Worm (Caenorhabditis elegans) whole organism, late embryonic: ENCODE results near the gene ttr-50.

Source experiments
- C08G9.2 ChIP-seq: sonication (generic microtip); optimal IDR thresholded peaks from 2 replicates; lab custom pipeline; 2016; ENCODE audit warnings: mild to moderate bottlenecking, missing genetic modification characterization, moderate library complexity, missing compliant biosample characterization
- C38D4.7 ChIP-seq: fragments of 200-800 bp; sonication (Bioruptor generic); optimal IDR thresholded peaks from 2 replicates; lab custom pipeline; 2018; ENCODE audit warnings: mild to moderate bottlenecking, missing genetic modification characterization, moderate library complexity, missing compliant biosample characterization
- T23F11.4 ChIP-seq: fragments of 200-800 bp; sonication (Bioruptor generic); optimal IDR thresholded peaks from 2 replicates; lab custom pipeline; 2018; ENCODE audit warnings: mild to moderate bottlenecking, missing genetic modification characterization, missing compliant biosample characterization
- ahr-1 ChIP-seq: sonication (generic microtip); optimal IDR thresholded peaks from 2 replicates; lab custom pipeline; 2016; ENCODE audit warnings: missing genetic modification characterization, missing compliant biosample characterization
- ama-1 ChIP-seq: fragments of 150-350 bp; optimal IDR thresholded peaks from 2 replicates; lab custom pipeline; 2014
- ceh-14 ChIP-seq: sonication (generic microtip); optimal IDR thresholded peaks from 2 replicates; lab custom pipeline; 2016; ENCODE audit warnings: missing genotype, missing genetic modification characterization, missing compliant biosample characterization
- ceh-18 ChIP-seq: sonication (generic microtip); optimal IDR thresholded peaks from 2 replicates; lab custom pipeline; 2016; ENCODE audit warnings: missing genetic modification characterization, missing compliant biosample characterization
- ceh-19 ChIP-seq: fragments of 200-800 bp; sonication (Bioruptor generic); optimal IDR thresholded peaks from 2 replicates; lab custom pipeline; 2018; ENCODE audit warnings: mild to moderate bottlenecking, missing genetic modification characterization, missing compliant biosample characterization
- ceh-2 ChIP-seq: sonication (generic microtip); optimal IDR thresholded peaks from 2 replicates; lab custom pipeline; 2016; ENCODE audit warnings: missing genotype, missing genetic modification characterization, missing compliant biosample characterization
- ceh-24 ChIP-seq: sonication (generic microtip); optimal IDR thresholded peaks from 2 replicates; lab custom pipeline; 2016; ENCODE audit warnings: mild to moderate bottlenecking, missing genetic modification characterization, missing compliant biosample characterization
- ceh-31 ChIP-seq: sonication (generic microtip); optimal IDR thresholded peaks from 2 replicates; lab custom pipeline; 2016; ENCODE audit warnings: missing genetic modification characterization, missing compliant biosample characterization
- ceh-34 ChIP-seq: sonication (generic microtip); optimal IDR thresholded peaks from 2 replicates; lab custom pipeline; 2016; ENCODE audit warnings: mild to moderate bottlenecking, missing genetic modification characterization, missing compliant biosample characterization
- ceh-45 ChIP-seq: fragments of 200-800 bp; sonication (Bioruptor generic); IDR thresholded peaks from 2 replicates; pipeline ENCODE4 v1.3.6; 2022; ENCODE audit warnings: missing genetic modification reagents, missing genetic modification characterization, missing compliant biosample characterization
- ceh-48 ChIP-seq: sonication (generic microtip); optimal IDR thresholded peaks from 2 replicates; lab custom pipeline; 2016; ENCODE audit warnings: missing genetic modification characterization, inconsistent platforms, missing compliant biosample characterization
- ceh-6 ChIP-seq: fragments of 200-800 bp; sonication (Bioruptor generic); optimal IDR thresholded peaks from 2 replicates; lab custom pipeline; 2018; ENCODE audit warnings: mild to moderate bottlenecking, missing genetic modification characterization, missing compliant biosample characterization
- che-1 ChIP-seq: sonication (generic microtip); optimal IDR thresholded peaks from 2 replicates; lab custom pipeline; 2016; ENCODE audit warnings: mild to moderate bottlenecking, missing genetic modification characterization, missing compliant biosample characterization
- dmd-4 ChIP-seq: sonication (generic microtip); optimal IDR thresholded peaks from 2 replicates; lab custom pipeline; 2016; ENCODE audit warnings: borderline replicate concordance, missing genetic modification characterization, missing compliant biosample characterization
- dve-1 ChIP-seq: sonication (generic microtip); optimal IDR thresholded peaks from 2 replicates; lab custom pipeline; 2017; ENCODE audit warnings: antibody characterized with exemption, mild to moderate bottlenecking, missing genetic modification characterization, missing compliant biosample characterization
- eyg-1 ChIP-seq: sonication (generic microtip); optimal IDR thresholded peaks from 2 replicates; lab custom pipeline; 2016; ENCODE audit warnings: missing genotype, missing genetic modification characterization, missing compliant biosample characterization
- fax-1 ChIP-seq: sonication (generic microtip); optimal IDR thresholded peaks from 2 replicates; lab custom pipeline; 2016; ENCODE audit warnings: missing genotype, missing genetic modification characterization, missing compliant biosample characterization
- fkh-10 ChIP-seq: fragments of 150-350 bp; optimal IDR thresholded peaks from 2 replicates; lab custom pipeline; 2014; ENCODE audit warnings: missing biosample characterization, missing genetic modification reagents, missing genetic modification characterization
- fkh-6 ChIP-seq: sonication (generic microtip); optimal IDR thresholded peaks from 2 replicates; lab custom pipeline; 2016; ENCODE audit warnings: missing genetic modification characterization, missing compliant biosample characterization
- hlh-13 ChIP-seq: fragments of 200-800 bp; sonication (Bioruptor generic); optimal IDR thresholded peaks from 2 replicates; lab custom pipeline; 2018; ENCODE audit warnings: mild to moderate bottlenecking, missing genetic modification characterization, missing compliant biosample characterization
- hlh-15 ChIP-seq: sonication (generic microtip); optimal IDR thresholded peaks from 2 replicates; lab custom pipeline; 2016; ENCODE audit warnings: missing genetic modification characterization, missing compliant biosample characterization
- hlh-30 ChIP-seq: sonication (generic microtip); optimal IDR thresholded peaks from 2 replicates; lab custom pipeline; 2017; ENCODE audit warnings: antibody characterized with exemption, missing genetic modification characterization, missing compliant biosample characterization; ENCODE audit not compliant: insufficient read depth
- hlh-6 ChIP-seq: sonication (generic microtip); optimal IDR thresholded peaks from 2 replicates; lab custom pipeline; 2016; ENCODE audit warnings: missing genotype, missing genetic modification characterization, missing compliant biosample characterization
- lim-6 ChIP-seq: sonication (generic microtip); optimal IDR thresholded peaks from 2 replicates; lab custom pipeline; 2016; ENCODE audit warnings: missing genetic modification characterization, missing compliant biosample characterization
- lin-11 ChIP-seq: fragments of 200-800 bp; sonication (Bioruptor generic); optimal IDR thresholded peaks from 2 replicates; lab custom pipeline; 2018; ENCODE audit warnings: mild to moderate bottlenecking, missing genetic modification characterization, missing compliant biosample characterization
- mec-3 ChIP-seq: sonication (generic microtip); optimal IDR thresholded peaks from 2 replicates; lab custom pipeline; 2016; ENCODE audit warnings: borderline replicate concordance, missing genetic modification characterization, missing compliant biosample characterization
- nfya-1 ChIP-seq: sonication (generic microtip); optimal IDR thresholded peaks from 2 replicates; lab custom pipeline; 2017; ENCODE audit warnings: missing genetic modification characterization, mild to moderate bottlenecking, missing compliant biosample characterization, antibody characterized with exemption, moderate library complexity
- nhr-11 ChIP-seq: fragments of 150-350 bp; optimal IDR thresholded peaks from 2 replicates; lab custom pipeline; 2014; ENCODE audit warnings: missing biosample characterization, missing genetic modification characterization
- nhr-232 ChIP-seq: sonication (generic microtip); optimal IDR thresholded peaks from 2 replicates; lab custom pipeline; 2016; ENCODE audit warnings: missing genetic modification characterization, missing compliant biosample characterization
- npax-4 ChIP-seq: sonication (generic microtip); optimal IDR thresholded peaks from 2 replicates; lab custom pipeline; 2016; ENCODE audit warnings: missing genetic modification characterization, missing compliant biosample characterization
- pat-9 ChIP-seq: fragments of 200-800 bp; sonication (Bioruptor generic); optimal IDR thresholded peaks from 2 replicates; lab custom pipeline; 2018; ENCODE audit warnings: mild to moderate bottlenecking, missing genetic modification characterization, moderate library complexity, missing compliant biosample characterization
- pax-1 ChIP-seq: fragments of 150-350 bp; optimal IDR thresholded peaks from 2 replicates; lab custom pipeline; 2014; ENCODE audit warnings: missing biosample characterization, missing genetic modification characterization
- pha-4 ChIP-seq: fragments of 150-350 bp; optimal IDR thresholded peaks from 2 replicates; lab custom pipeline; 2018; ENCODE audit warnings: missing biosample characterization, missing genetic modification reagents, missing genetic modification characterization
- pqm-1 ChIP-seq: sonication (generic microtip); optimal IDR thresholded peaks from 2 replicates; lab custom pipeline; 2016; ENCODE audit warnings: missing genetic modification characterization, missing compliant biosample characterization
- pros-1 ChIP-seq: fragments of 150-350 bp; optimal IDR thresholded peaks from 2 replicates; lab custom pipeline; 2014; ENCODE audit warnings: missing biosample characterization, missing genetic modification reagents, missing genetic modification characterization
- ref-2 ChIP-seq: sonication (generic microtip); optimal IDR thresholded peaks from 2 replicates; lab custom pipeline; 2016; ENCODE audit warnings: missing genetic modification characterization, missing compliant biosample characterization
- sox-2 ChIP-seq: fragments of 200-800 bp; sonication (Bioruptor generic); IDR thresholded peaks from 2 replicates; pipeline ENCODE4 v1.3.6; 2022; ENCODE audit warnings: missing genetic modification reagents, missing genetic modification characterization, missing compliant biosample characterization
- sox-4 ChIP-seq: sonication (generic microtip); optimal IDR thresholded peaks from 2 replicates; lab custom pipeline; 2017; ENCODE audit warnings: mild to moderate bottlenecking, missing genetic modification characterization, inconsistent platforms, missing compliant biosample characterization
- syd-9 ChIP-seq: sonication (generic microtip); optimal IDR thresholded peaks from 2 replicates; lab custom pipeline; 2016; ENCODE audit warnings: mild to moderate bottlenecking, missing genetic modification characterization, moderate library complexity, missing compliant biosample characterization
- tbx-7 ChIP-seq: sonication (generic microtip); optimal IDR thresholded peaks from 2 replicates; lab custom pipeline; 2016; ENCODE audit warnings: missing genotype, missing genetic modification characterization, missing compliant biosample characterization
- ttx-3 ChIP-seq: sonication (generic microtip); optimal IDR thresholded peaks from 2 replicates; lab custom pipeline; 2016; ENCODE audit warnings: missing genetic modification reagents, missing genetic modification characterization, missing compliant biosample characterization
- unc-3 ChIP-seq, 2 experiments: fragments of 200-800 bp in 1 of 2; sonication (Bioruptor generic) in 1 of 2; sonication (generic microtip) in 1 of 2; conservative IDR thresholded peaks in 1 of 2; optimal IDR thresholded peaks in 1 of 2; 2 replicates each; pipeline versions ENCODE4 v1.3.6 to Lab custom; 2016 to 2022; ENCODE audit warnings: missing compliant biosample characterization in 2 of 2, missing genetic modification characterization in 2 of 2, missing genetic modification reagents in 1 of 2
- unc-55 ChIP-seq: sonication (generic microtip); optimal IDR thresholded peaks from 2 replicates; lab custom pipeline; 2017; ENCODE audit warnings: missing biosample characterization, missing genetic modification reagents, missing genetic modification characterization
- unc-86 ChIP-seq: sonication (generic microtip); optimal IDR thresholded peaks from 2 replicates; lab custom pipeline; 2016; ENCODE audit warnings: missing genetic modification characterization, missing compliant biosample characterization
- zip-5 ChIP-seq: sonication (generic microtip); optimal IDR thresholded peaks from 2 replicates; lab custom pipeline; 2016; ENCODE audit warnings: missing genetic modification characterization, missing compliant biosample characterization
- ztf-16 ChIP-seq: sonication (generic microtip); optimal IDR thresholded peaks from 2 replicates; lab custom pipeline; 2017; ENCODE audit warnings: missing genetic modification characterization, missing compliant biosample characterization

The ttr-50 gene

DNA sequence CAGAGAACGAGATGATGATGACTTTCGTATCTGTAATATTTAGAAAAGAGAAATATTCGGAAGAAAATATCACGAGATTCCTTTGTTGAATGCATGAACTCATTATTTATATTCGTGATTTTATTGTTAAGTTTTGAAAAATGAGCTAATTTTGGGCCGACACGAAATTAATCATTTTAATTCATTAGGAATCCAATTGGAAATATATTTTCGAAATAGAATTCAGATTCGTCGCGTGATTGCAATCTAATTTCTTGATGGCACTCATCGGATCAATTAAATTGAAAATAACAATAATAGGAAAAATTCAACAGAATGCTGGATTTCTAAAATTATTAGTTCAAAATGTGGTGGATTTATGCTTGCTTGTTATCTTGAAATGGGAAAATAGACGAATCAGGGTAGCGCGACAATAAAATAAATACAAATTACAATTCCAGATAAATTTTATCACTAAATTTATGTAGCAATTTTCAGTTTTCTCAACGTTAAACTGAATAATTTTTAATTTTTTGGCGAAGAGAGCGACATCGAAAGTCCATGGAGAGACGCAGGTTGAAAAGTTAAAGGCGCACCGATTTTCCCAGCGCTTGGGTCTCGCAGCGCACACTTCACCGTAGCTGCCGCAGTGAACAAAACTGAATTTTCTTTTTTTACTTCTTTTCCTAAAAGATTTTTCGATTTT lies 39.0 kb downstream of the ttr-50 start (continued):
- TF ChIP-seq nhr-232 (tag; lab: Kevin White, UChicago) (no peak), T23F11.4 (GFP tag; lab: Kevin White, UChicago) (no peak), pqm-1 (tag; lab: Kevin White, UChicago) (no peak), unc-3 (GFP tag; conservative IDR thresholded peaks at IDR 0.05; lab: Robert Waterston, UW) (no peak), unc-3 (tag; optimal IDR thresholded peaks at IDR 0.05; lab: Kevin White, UChicago) (no peak), C38D4.7 (GFP tag; lab: Kevin White, UChicago) (no peak), che-1 (tag; lab: Kevin White, UChicago) (peak; percentile 43), dmd-4 (tag; lab: Kevin White, UChicago) (no peak), ceh-48 (tag; lab: Kevin White, UChicago) (no peak), ref-2 (no peak), ama-1 (lab: Kevin White, UChicago) (peak; percentile 37), ceh-14 (tag; lab: Kevin White, UChicago) (no peak), ahr-1 (tag; lab: Kevin White, UChicago) (no peak), mec-3 (tag; lab: Kevin White, UChicago) (no peak), fkh-10 (no peak), ceh-31 (tag; lab: Kevin White, UChicago) (peak; percentile 24), unc-86 (tag; lab: Kevin White, UChicago) (no peak), npax-4 (tag; lab: Kevin White, UChicago) (no peak), pha-4 (tag; lab: Kevin White, UChicago) (no peak), pat-9 (peak; percentile 8), sox-4 (peak; percentile 16), lim-6 (no peak), fax-1 (tag; lab: Kevin White, UChicago) (no peak), ttx-3 (tag; lab: Kevin White, UChicago) (no peak), hlh-30 (tag; lab: Kevin White, UChicago) (no peak), lin-11 (no peak), unc-55 (GFP tag; lab: Kevin White, UChicago) (peak; percentile 47), hlh-6 (tag; lab: Kevin White, UChicago) (no peak), ceh-34 (tag; lab: Kevin White, UChicago) (peak; percentile 13), ceh-2 (tag; lab: Kevin White, UChicago) (no peak), pros-1 (tag; lab: Kevin White, UChicago) (no peak), nfya-1 (tag; lab: Kevin White, UChicago) (peak; percentile 67), sox-2 (GFP tag; lab: Robert Waterston, UW) (no peak), hlh-13 (GFP tag; lab: Kevin White, UChicago) (no peak), ztf-16 (tag; lab: Kevin White, UChicago) (no peak), dve-1 (tag; lab: Kevin White, UChicago) (no peak), pax-1 (tag; lab: Kevin White, UChicago) (no peak), ceh-18 (tag; lab: Kevin White, UChicago) (peak; percentile 23), nhr-11 (tag; lab: Kevin White, UChicago) (no peak), tbx-7 (tag; lab: Kevin White, UChicago) (no peak), zip-5 (tag; lab: Kevin White, UChicago) (no peak), syd-9 (tag; lab: Kevin White, UChicago) (no peak), ceh-19 (no peak), C08G9.2 (tag; lab: Kevin White, UChicago) (no peak), ceh-45 (GFP tag; lab: Robert Waterston, UW) (no peak), ceh-6 (GFP tag; lab: Kevin White, UChicago) (no peak), ceh-24 (tag; lab: Kevin White, UChicago) (no peak), eyg-1 (tag; lab: Kevin White, UChicago) (no peak), hlh-15 (tag; lab: Kevin White, UChicago) (no peak), fkh-6 (tag; lab: Kevin White, UChicago) (no peak)
